Worm (Caenorhabditis elegans): ENCODE results near the gene F56D6.6.

F56D6.6 gene

ce11 chrIV:3875260-3875659, 27.8 kb upstream of the F56D6.6 start:
- TF ChIP-seq ZK546.5 (tag; optimal IDR thresholded peaks at IDR 0.05) (no peak), elt-3 (tag; optimal IDR thresholded peaks at IDR 0.05) (no peak), aly-2 (tag; optimal IDR thresholded peaks at IDR 0.05) (no peak), sma-9 (GFP tag; optimal IDR thresholded peaks at IDR 0.05) (peak; percentile 73), sma-9 (tag; optimal IDR thresholded peaks at IDR 0.05) (no peak), dmd-4 (tag; optimal IDR thresholded peaks at IDR 0.05) (no peak), R02D3.7 (tag; optimal IDR thresholded peaks at IDR 0.05) (no peak), blmp-1 (tag; optimal IDR thresholded peaks at IDR 0.05; ENCODE audit: insufficient read depth) (no peak), mab-5 (tag; optimal IDR thresholded peaks at IDR 0.05) (peak; percentile 85), unc-39 (tag; optimal IDR thresholded peaks at IDR 0.05) (no peak), zag-1 (tag; optimal IDR thresholded peaks at IDR 0.05) (no peak), unc-62 (GFP tag; optimal IDR thresholded peaks at IDR 0.05) (no peak), F13H6.1 (tag; optimal IDR thresholded peaks at IDR 0.05) (peak; percentile 33), lin-11 (tag; optimal IDR thresholded peaks at IDR 0.05) (no peak), ztf-1 (GFP tag; conservative IDR thresholded peaks at IDR 0.05) (no peak), nhr-25 (tag; optimal IDR thresholded peaks at IDR 0.05) (no peak), ceh-16 (tag; optimal IDR thresholded peaks at IDR 0.05) (no peak), nhr-11 (tag; optimal IDR thresholded peaks at IDR 0.05) (no peak), snpc-4 (tag; optimal IDR thresholded peaks at IDR 0.05) (no peak), sem-4 (tag; optimal IDR thresholded peaks at IDR 0.05) (peak; percentile 45), peb-1 (tag; optimal IDR thresholded peaks at IDR 0.05) (no peak), egl-27 (tag; optimal IDR thresholded peaks at IDR 0.05) (peak; percentile 21), Y55F3AM.14 (GFP tag; optimal IDR thresholded peaks at IDR 0.05) (peak; percentile 41), ceh-82 (tag; optimal IDR thresholded peaks at IDR 0.05) (no peak), C34F6.9 (tag; optimal IDR thresholded peaks at IDR 0.05) (peak; percentile 59), gmeb-1 (tag; optimal IDR thresholded peaks at IDR 0.05) (no peak), nhr-10 (tag; optimal IDR thresholded peaks at IDR 0.05) (no peak), nhr-237 (tag; optimal IDR thresholded peaks at IDR 0.05) (no peak), skn-1 (tag; optimal IDR thresholded peaks at IDR 0.05) (no peak), nhr-77 (tag; optimal IDR thresholded peaks at IDR 0.05) (no peak), mdl-1 (tag; optimal IDR thresholded peaks at IDR 0.05) (no peak), nhr-23 (tag; optimal IDR thresholded peaks at IDR 0.05) (no peak), fos-1 (tag; optimal IDR thresholded peaks at IDR 0.05) (peak; percentile 82), nhr-129 (tag; optimal IDR thresholded peaks at IDR 0.05) (peak; percentile 47), nhr-21 (tag; optimal IDR thresholded peaks at IDR 0.05) (no peak), sma-3 (GFP tag; optimal IDR thresholded peaks at IDR 0.05) (peak; percentile 42), nhr-6 (tag; optimal IDR thresholded peaks at IDR 0.05) (no peak), lin-13 (GFP tag; optimal IDR thresholded peaks at IDR 0.05) (no peak), mbf-1 (tag; optimal IDR thresholded peaks at IDR 0.05) (no peak), unc-55 (GFP tag; optimal IDR thresholded peaks at IDR 0.05) (peak; percentile 75), alr-1 (tag; optimal IDR thresholded peaks at IDR 0.05) (no peak), lin-39 (tag; optimal IDR thresholded peaks at IDR 0.05) (no peak), lsy-2 (tag; optimal IDR thresholded peaks at IDR 0.05) (no peak), ama-1 (optimal IDR thresholded peaks at IDR 0.05) (no peak), nhr-12 (tag; optimal IDR thresholded peaks at IDR 0.05) (no peak), elt-1 (tag; optimal IDR thresholded peaks at IDR 0.05) (no peak), ztf-4 (tag; optimal IDR thresholded peaks at IDR 0.05) (no peak), ztf-11 (tag; optimal IDR thresholded peaks at IDR 0.05) (no peak), crh-2 (tag; optimal IDR thresholded peaks at IDR 0.05) (peak; percentile 31)

DNA sequence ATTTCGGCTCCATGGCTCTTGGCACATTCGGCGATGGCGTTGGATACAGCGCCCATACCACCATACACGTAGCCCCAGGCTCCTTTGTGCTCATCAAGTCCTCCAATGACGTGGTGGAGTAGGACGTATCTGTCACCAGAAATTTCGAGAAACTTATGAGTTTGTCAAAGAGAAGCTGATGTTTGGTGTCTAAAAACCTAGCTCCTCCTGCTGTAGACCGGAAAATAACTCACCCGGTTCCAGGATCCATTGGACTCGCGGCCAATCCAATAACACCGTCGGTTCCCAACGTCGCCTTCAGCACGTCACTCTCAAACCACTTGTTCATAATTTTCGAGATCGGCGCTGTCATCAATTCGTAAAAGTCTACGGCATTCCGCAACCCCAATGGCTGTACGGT, 26.1 kb upstream of the F56D6.6 start:
- no peak for TF ChIP-seq ceh-16 (tag; optimal IDR thresholded peaks at IDR 0.05)
- no peak for TF ChIP-seq mdl-1 (tag; optimal IDR thresholded peaks at IDR 0.05)
- TF ChIP-seq elt-3 (tag; optimal IDR thresholded peaks at IDR 0.05): no peak
- TF ChIP-seq sma-9 (GFP tag; optimal IDR thresholded peaks at IDR 0.05): no peak
- no peak for TF ChIP-seq sma-9 (tag; optimal IDR thresholded peaks at IDR 0.05)
- no peak for TF ChIP-seq dmd-4 (tag; optimal IDR thresholded peaks at IDR 0.05)
- TF ChIP-seq elt-1 (tag; optimal IDR thresholded peaks at IDR 0.05): no peak
- no peak for TF ChIP-seq zag-1 (tag; optimal IDR thresholded peaks at IDR 0.05)
- no peak for TF ChIP-seq sma-3 (GFP tag; optimal IDR thresholded peaks at IDR 0.05)
- no peak for TF ChIP-seq nhr-23 (tag; optimal IDR thresholded peaks at IDR 0.05)
- no peak for TF ChIP-seq ama-1 (optimal IDR thresholded peaks at IDR 0.05)
- TF ChIP-seq nhr-25 (tag; optimal IDR thresholded peaks at IDR 0.05): no peak
- TF ChIP-seq skn-1 (tag; optimal IDR thresholded peaks at IDR 0.05): no peak
- no peak for TF ChIP-seq nhr-6 (tag; optimal IDR thresholded peaks at IDR 0.05)
- TF ChIP-seq blmp-1 (tag; optimal IDR thresholded peaks at IDR 0.05; ENCODE audit: insufficient read depth): no peak
- TF ChIP-seq nhr-12 (tag; optimal IDR thresholded peaks at IDR 0.05): no peak
- no peak for TF ChIP-seq ZK546.5 (tag; optimal IDR thresholded peaks at IDR 0.05)
- TF ChIP-seq nhr-10 (tag; optimal IDR thresholded peaks at IDR 0.05): no peak
- no peak for TF ChIP-seq lin-13 (GFP tag; optimal IDR thresholded peaks at IDR 0.05)
- no peak for TF ChIP-seq lsy-2 (tag; optimal IDR thresholded peaks at IDR 0.05)
- no peak for TF ChIP-seq crh-2 (tag; optimal IDR thresholded peaks at IDR 0.05)

All from whole organism, L2 larva.